Worm (Caenorhabditis elegans) whole organism, young adult: ENCODE measurements around the gene rps-21.

Experiments used
- B0019.2 ChIP-seq: fragments of 200-800 bp; sonication (Bioruptor generic); conservative IDR thresholded peaks from 2 replicates; pipeline ENCODE4 v1.3.6; 2022; ENCODE audit warnings: missing genetic modification reagents, missing genetic modification characterization, missing compliant biosample characterization
- B0261.1 ChIP-seq: sonication (generic microtip); optimal IDR thresholded peaks from 2 replicates; lab custom pipeline; 2016; ENCODE audit warnings: mild to moderate bottlenecking, missing genetic modification characterization, moderate library complexity, missing compliant biosample characterization
- C17E4.6 ChIP-seq: fragments of 200-800 bp; sonication (Bioruptor generic); IDR thresholded peaks from 2 replicates; pipeline ENCODE4 v1.3.6; 2022; ENCODE audit warnings: missing genetic modification reagents, missing genetic modification characterization, missing compliant biosample characterization
- F10E7.11 ChIP-seq: sonication (generic microtip); optimal IDR thresholded peaks from 2 replicates; lab custom pipeline; 2017; ENCODE audit warnings: mild to moderate bottlenecking, missing genetic modification characterization, moderate library complexity, missing compliant biosample characterization
- F39B2.1 ChIP-seq: fragments of 200-800 bp; sonication (Bioruptor generic); IDR thresholded peaks from 2 replicates; pipeline ENCODE4 v1.3.6; 2022; ENCODE audit warnings: missing genetic modification reagents, missing genetic modification characterization, missing compliant biosample characterization
- F57C9.4 ChIP-seq: sonication (generic microtip); optimal IDR thresholded peaks from 2 replicates; lab custom pipeline; 2017; ENCODE audit warnings: mild to moderate bottlenecking, missing genetic modification characterization, missing compliant biosample characterization
- T07F8.4 ChIP-seq: sonication (generic microtip); optimal IDR thresholded peaks from 2 replicates; lab custom pipeline; 2016; ENCODE audit warnings: mild to moderate bottlenecking, missing genetic modification characterization, moderate library complexity, missing compliant biosample characterization
- Y53G8AR.9 ChIP-seq: fragments of 200-800 bp; sonication (Bioruptor generic); conservative IDR thresholded peaks from 2 replicates; pipeline ENCODE4 v1.3.6; 2022; ENCODE audit warnings: missing genetic modification reagents, missing genetic modification characterization, missing compliant biosample characterization
- Y56A3A.18 ChIP-seq: fragments of 200-800 bp; sonication (Bioruptor generic); IDR thresholded peaks from 2 replicates; pipeline ENCODE4 v1.3.6; 2022; ENCODE audit warnings: missing genetic modification reagents, missing genetic modification characterization, missing compliant biosample characterization
- Y95B8A.8 ChIP-seq: fragments of 200-800 bp; sonication (Bioruptor generic); IDR thresholded peaks from 2 replicates; pipeline ENCODE4 v1.3.6; 2022; ENCODE audit warnings: missing genetic modification reagents, missing genetic modification characterization, missing compliant biosample characterization
- ZK185.1 ChIP-seq: sonication (generic microtip); optimal IDR thresholded peaks from 2 replicates; lab custom pipeline; 2016; ENCODE audit warnings: mild to moderate bottlenecking, missing genetic modification characterization, missing compliant biosample characterization; ENCODE audit not compliant: poor library complexity, severe bottlenecking
- akir-1 ChIP-seq: fragments of 200-800 bp; sonication (Bioruptor generic); optimal IDR thresholded peaks from 2 replicates; lab custom pipeline; 2018; ENCODE audit warnings: mild to moderate bottlenecking, missing genetic modification characterization, moderate library complexity, missing compliant biosample characterization
- atf-7 ChIP-seq: sonication (generic microtip); optimal IDR thresholded peaks from 2 replicates; lab custom pipeline; 2017; ENCODE audit warnings: mild to moderate bottlenecking, missing genetic modification characterization, missing compliant biosample characterization
- athp-1 ChIP-seq: sonication (generic microtip); optimal IDR thresholded peaks from 2 replicates; lab custom pipeline; 2017; ENCODE audit warnings: mild to moderate bottlenecking, missing genetic modification characterization, missing compliant biosample characterization
- attf-3 ChIP-seq: fragments of 200-800 bp; sonication (Bioruptor generic); conservative IDR thresholded peaks from 2 replicates; pipeline ENCODE4 v1.3.6; 2022; ENCODE audit warnings: missing genetic modification reagents, missing genetic modification characterization, missing compliant biosample characterization
- bed-1 ChIP-seq: fragments of 200-800 bp; sonication (Bioruptor generic); IDR thresholded peaks from 2 replicates; pipeline ENCODE4 v1.3.6; 2022; ENCODE audit warnings: missing genetic modification reagents, missing genetic modification characterization, missing compliant biosample characterization
- ceh-40 ChIP-seq: fragments of 200-800 bp; sonication (Bioruptor generic); IDR thresholded peaks from 2 replicates; pipeline ENCODE4 v1.3.6; 2022; ENCODE audit warnings: missing genetic modification characterization, missing compliant biosample characterization
- ceh-79 ChIP-seq: sonication (generic microtip); optimal IDR thresholded peaks from 2 replicates; lab custom pipeline; 2017; ENCODE audit warnings: mild to moderate bottlenecking, missing genetic modification characterization, missing compliant biosample characterization
- dpl-1 ChIP-seq: fragments of 150-350 bp; optimal IDR thresholded peaks from 2 replicates; lab custom pipeline; 2014; ENCODE audit warnings: missing biosample characterization, missing genetic modification reagents, missing genetic modification characterization
- ets-4 ChIP-seq: fragments of 200-800 bp; sonication (Bioruptor generic); optimal IDR thresholded peaks from 2 replicates; lab custom pipeline; 2018; ENCODE audit warnings: mild to moderate bottlenecking, missing genetic modification characterization, missing compliant biosample characterization
- him-1 ChIP-seq: sonication (generic microtip); optimal IDR thresholded peaks from 2 replicates; lab custom pipeline; 2016; ENCODE audit warnings: missing genotype, missing genetic modification reagents, missing genetic modification characterization, missing compliant biosample characterization
- hmg-20 ChIP-seq: fragments of 200-800 bp; sonication (Bioruptor generic); IDR thresholded peaks from 2 replicates; pipeline ENCODE4 v1.3.6; 2022; ENCODE audit warnings: missing genetic modification reagents, missing genetic modification characterization, missing compliant biosample characterization
- lag-1 ChIP-seq: fragments of 200-800 bp; sonication (Bioruptor generic); IDR thresholded peaks from 2 replicates; pipeline ENCODE4 v1.3.6; 2022; ENCODE audit warnings: missing genetic modification reagents, missing genetic modification characterization, missing compliant biosample characterization
- lin-26 ChIP-seq: fragments of 200-800 bp; sonication (Bioruptor generic); IDR thresholded peaks from 2 replicates; pipeline ENCODE4 v1.3.6; 2022; ENCODE audit warnings: missing genetic modification reagents, missing genetic modification characterization, missing compliant biosample characterization
- lin-35 ChIP-seq, 3 experiments: fragments of 150-350 bp in 2 of 3; sonication (generic microtip) in 1 of 3; optimal IDR thresholded peaks; 2 replicates each; lab custom pipeline; 2014 to 2018; ENCODE audit warnings: missing biosample characterization in 3 of 3, missing genetic modification characterization in 3 of 3, missing genetic modification reagents in 3 of 3
- lin-40 ChIP-seq: sonication (generic microtip); optimal IDR thresholded peaks from 2 replicates; lab custom pipeline; 2016; ENCODE audit warnings: missing genetic modification characterization, mild to moderate bottlenecking, missing compliant biosample characterization, missing genotype, missing genetic modification reagents
- mes-4 ChIP-seq: sonication (generic microtip); optimal IDR thresholded peaks from 2 replicates; lab custom pipeline; 2016; ENCODE audit warnings: missing genotype, missing genetic modification characterization, missing compliant biosample characterization
- nfya-2 ChIP-seq: fragments of 200-800 bp; sonication (Bioruptor generic); IDR thresholded peaks from 2 replicates; pipeline ENCODE4 v1.3.6; 2022; ENCODE audit warnings: missing genetic modification reagents, missing genetic modification characterization, missing compliant biosample characterization
- nhr-120 ChIP-seq: fragments of 200-800 bp; sonication (Bioruptor generic); IDR thresholded peaks from 2 replicates; pipeline ENCODE4 v1.3.6; 2022; ENCODE audit warnings: missing genetic modification characterization, missing compliant biosample characterization
- nhr-27 ChIP-seq: fragments of 200-800 bp; sonication (Bioruptor generic); optimal IDR thresholded peaks from 2 replicates; lab custom pipeline; 2018; ENCODE audit warnings: mild to moderate bottlenecking, missing genetic modification characterization, moderate library complexity, missing compliant biosample characterization
- nhr-80 ChIP-seq: sonication (generic microtip); optimal IDR thresholded peaks from 2 replicates; lab custom pipeline; 2016; ENCODE audit warnings: missing genetic modification characterization, missing compliant biosample characterization
- nhr-90 ChIP-seq: sonication (generic microtip); optimal IDR thresholded peaks from 2 replicates; lab custom pipeline; 2016; ENCODE audit warnings: missing genotype, mild to moderate bottlenecking, missing genetic modification characterization, missing compliant biosample characterization
- pha-4 ChIP-seq: fragments of 150-350 bp; sonication (generic microtip); optimal IDR thresholded peaks from 2 replicates; lab custom pipeline; 2014; ENCODE audit warnings: missing biosample characterization, missing genetic modification reagents, missing genetic modification characterization
- rcor-1 ChIP-seq: fragments of 200-800 bp; sonication (Bioruptor generic); IDR thresholded peaks from 2 replicates; pipeline ENCODE4 v1.3.6; 2022; ENCODE audit warnings: missing genetic modification reagents, missing genetic modification characterization, missing compliant biosample characterization
- repo-1 ChIP-seq: sonication (generic microtip); optimal IDR thresholded peaks from 2 replicates; lab custom pipeline; 2017; ENCODE audit warnings: mild to moderate bottlenecking, missing genetic modification characterization, missing compliant biosample characterization
- rpc-1 ChIP-seq, 2 experiments: fragments of 150-350 bp in 1 of 2; sonication (generic microtip) in 1 of 2; optimal IDR thresholded peaks; 2 replicates each; lab custom pipeline; 2014 to 2018; ENCODE audit warnings: missing biosample characterization in 1 of 2, missing genetic modification characterization in 1 of 2, missing genetic modification reagents in 1 of 2, missing genotype in 1 of 2
- sea-2 ChIP-seq: fragments of 200-800 bp; sonication (Bioruptor generic); IDR thresholded peaks from 2 replicates; pipeline ENCODE4 v1.3.6; 2022; ENCODE audit warnings: missing genetic modification characterization, missing compliant biosample characterization
- snpc-1.1 ChIP-seq: sonication (generic microtip); optimal IDR thresholded peaks from 2 replicates; lab custom pipeline; 2017; ENCODE audit warnings: missing genetic modification characterization, mild to moderate bottlenecking, missing compliant biosample characterization, antibody characterized with exemption, moderate library complexity, missing genotype, missing genetic modification reagents; ENCODE audit not compliant: insufficient read depth
- snpc-3.4 ChIP-seq: sonication (generic microtip); optimal IDR thresholded peaks from 2 replicates; lab custom pipeline; 2017; ENCODE audit warnings: missing genetic modification characterization, mild to moderate bottlenecking, missing compliant biosample characterization, antibody characterized with exemption, moderate library complexity, missing genotype, missing genetic modification reagents
- somi-1 ChIP-seq: fragments of 200-800 bp; sonication (Bioruptor generic); optimal IDR thresholded peaks from 2 replicates; lab custom pipeline; 2018; ENCODE audit warnings: mild to moderate bottlenecking, missing genetic modification characterization, missing compliant biosample characterization
- xnd-1 ChIP-seq: sonication (generic microtip); optimal IDR thresholded peaks from 2 replicates; lab custom pipeline; 2016; ENCODE audit warnings: missing genotype, missing genetic modification reagents, missing genetic modification characterization, missing compliant biosample characterization
- ztf-22 ChIP-seq: fragments of 200-800 bp; sonication (Bioruptor generic); optimal IDR thresholded peaks from 2 replicates; lab custom pipeline; 2018; ENCODE audit warnings: mild to moderate bottlenecking, missing genetic modification characterization, moderate library complexity, missing compliant biosample characterization
- ztf-26 ChIP-seq: sonication (generic microtip); optimal IDR thresholded peaks from 2 replicates; lab custom pipeline; 2017; ENCODE audit warnings: missing genetic modification characterization, missing compliant biosample characterization

Gene rps-21

DNA sequence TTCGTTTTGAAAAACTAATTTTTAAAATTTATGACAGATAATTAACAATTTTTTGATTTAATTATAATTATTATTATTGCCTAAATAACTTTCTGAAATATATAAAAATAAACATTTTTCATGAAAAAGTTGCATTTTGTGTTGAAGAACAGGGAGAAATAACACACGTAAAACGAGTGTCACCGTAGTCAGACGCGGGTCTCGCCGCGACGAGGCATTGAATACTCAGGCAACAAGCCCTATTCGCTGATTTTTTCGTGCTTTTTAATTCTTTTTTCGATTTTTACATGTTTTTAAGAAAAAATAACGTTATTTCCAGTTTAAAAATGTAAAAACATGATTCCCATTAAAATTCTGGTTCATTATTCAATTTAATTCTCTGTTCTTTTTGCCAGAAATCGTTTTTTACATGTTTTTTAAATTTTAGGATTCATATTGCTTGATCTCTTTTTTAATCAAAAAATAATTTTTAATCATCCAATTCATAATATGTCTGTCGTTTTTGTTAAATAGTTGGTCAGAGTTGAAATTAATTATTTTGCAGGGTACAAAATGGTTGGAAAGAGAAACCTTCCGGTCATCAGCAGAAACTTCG is 18.6 kb upstream of the rps-21 start, which contains the start of gene rpl-6 (continued):
- TF ChIP-seq snpc-3.4 (peak; percentile 85), him-1 (tag; lab: Kevin White, UChicago) (no peak), C17E4.6 (GFP tag; lab: Robert Waterston, UW) (no peak), attf-3 (GFP tag; lab: Robert Waterston, UW) (peak; percentile 74), mes-4 (no peak), athp-1 (tag; lab: Kevin White, UChicago) (no peak), lin-35 (GFP tag; optimal IDR thresholded peaks at IDR 0.05; lab: Kevin White, UChicago) (peak in 1 of 3 experiments; percentile 86), snpc-1.1 (tag; lab: Kevin White, UChicago) (peak; percentile 37), rpc-1 (optimal IDR thresholded peaks at IDR 0.05; lab: Kevin White, UChicago) (no peak), rpc-1 (tag; optimal IDR thresholded peaks at IDR 0.05; lab: Kevin White, UChicago) (no peak), nhr-80 (tag; lab: Kevin White, UChicago) (peak; percentile 32), B0261.1 (tag; lab: Kevin White, UChicago) (no peak), sea-2 (GFP tag; lab: Robert Waterston, UW) (no peak), pha-4 (tag; lab: Kevin White, UChicago) (peak; percentile 80), hmg-20 (no peak), F39B2.1 (GFP tag; lab: Robert Waterston, UW) (no peak), dpl-1 (peak; percentile 35), repo-1 (tag; lab: Kevin White, UChicago) (no peak), lin-40 (tag; lab: Kevin White, UChicago) (peak; percentile 68), ztf-22 (no peak), bed-1 (GFP tag; lab: Robert Waterston, UW) (no peak), ceh-40 (no peak), rcor-1 (GFP tag; lab: Robert Waterston, UW) (peak; percentile 73), lin-26 (GFP tag; lab: Robert Waterston, UW) (no peak), nhr-120 (GFP tag; lab: Robert Waterston, UW) (no peak), nhr-90 (tag; lab: Kevin White, UChicago) (no peak), T07F8.4 (tag; lab: Kevin White, UChicago) (no peak), ztf-26 (tag; lab: Kevin White, UChicago) (no peak), xnd-1 (tag; lab: Kevin White, UChicago) (peak; percentile 1), akir-1 (no peak), Y95B8A.8 (GFP tag; lab: Robert Waterston, UW) (0 out of 2 replicates have a peak, but pooled peaks have one; percentile 19), nhr-27 (tag; lab: Kevin White, UChicago) (no peak)

DNA sequence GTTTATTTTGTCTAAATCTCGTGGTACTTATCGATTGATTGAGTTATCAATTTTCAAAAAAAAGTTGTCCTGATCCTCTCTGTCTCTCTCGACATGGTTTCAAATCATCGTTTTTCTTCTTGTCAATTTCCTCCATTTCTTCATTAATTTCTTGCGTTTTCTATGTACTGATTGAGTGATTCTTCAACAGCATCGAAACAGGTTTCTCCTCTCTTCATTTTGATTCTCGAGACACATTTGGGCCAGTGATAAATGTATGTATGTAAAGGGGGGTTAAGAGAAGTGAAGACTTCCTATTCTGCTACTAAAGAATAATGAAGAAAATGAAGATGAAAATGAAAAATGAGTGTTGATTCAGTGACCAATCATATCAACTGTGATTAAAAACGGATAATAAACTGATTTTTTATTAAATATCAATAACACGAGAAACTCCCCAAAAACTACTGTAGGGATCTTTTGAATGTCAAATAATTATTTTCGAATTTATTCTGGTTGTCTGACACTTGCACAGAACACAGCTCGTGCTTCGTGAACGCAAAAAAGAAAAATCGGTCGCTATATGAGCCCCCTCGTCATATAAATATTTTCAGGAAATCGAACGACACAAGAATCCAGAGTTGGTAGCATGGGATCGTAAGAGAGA is 13.8 kb upstream of the rps-21 start:
- no peak for TF ChIP-seq sea-2 (GFP tag; lab: Robert Waterston, UW)
- no peak for TF ChIP-seq ets-4
- TF ChIP-seq Y56A3A.18 (GFP tag; lab: Robert Waterston, UW): no peak
- TF ChIP-seq somi-1 (GFP tag; lab: Kevin White, UChicago): peak; percentile 26
- TF ChIP-seq ceh-79: no peak
- TF ChIP-seq F57C9.4: no peak
- TF ChIP-seq F10E7.11: no peak
- no peak for TF ChIP-seq ZK185.1
- no peak for TF ChIP-seq Y53G8AR.9 (GFP tag; lab: Robert Waterston, UW)
- TF ChIP-seq B0019.2 (GFP tag; lab: Robert Waterston, UW): no peak
- peak; percentile 20 for TF ChIP-seq lin-40 (tag; lab: Kevin White, UChicago)
- no peak for TF ChIP-seq nfya-2 (GFP tag; lab: Robert Waterston, UW)
- TF ChIP-seq xnd-1 (tag; lab: Kevin White, UChicago): no peak
- no peak for TF ChIP-seq lag-1 (GFP tag; lab: Robert Waterston, UW)
- TF ChIP-seq atf-7 (tag; lab: Kevin White, UChicago): no peak
- TF ChIP-seq snpc-3.4: no peak
- TF ChIP-seq, all 124 proteins: peak for 2
